Worm (Caenorhabditis elegans) whole organism, L3 larva: Measurements from ENCODE around the gene srh-33.

Experiments
- ama-1 ChIP-seq: fragments of 150-350 bp; optimal IDR thresholded peaks from 2 replicates; lab custom pipeline; 2018
- daf-12 ChIP-seq: fragments of 150-350 bp; optimal IDR thresholded peaks from 2 replicates; lab custom pipeline; 2014; ENCODE audit warnings: missing biosample characterization, missing genetic modification reagents, missing genetic modification characterization
- egl-27 ChIP-seq: sonication (generic microtip); optimal IDR thresholded peaks from 4 replicates; lab custom pipeline; 2017; ENCODE audit warnings: missing biosample characterization, missing genetic modification reagents, missing genetic modification characterization
- fkh-2 ChIP-seq: fragments of 150-350 bp; optimal IDR thresholded peaks from 2 replicates; lab custom pipeline; 2014; ENCODE audit warnings: missing biosample characterization, missing genetic modification reagents, missing genetic modification characterization
- fos-1 ChIP-seq: fragments of 150-350 bp; optimal IDR thresholded peaks from 2 replicates; lab custom pipeline; 2014; ENCODE audit warnings: missing biosample characterization, missing genetic modification characterization
- nhr-237 ChIP-seq: fragments of 150-350 bp; optimal IDR thresholded peaks from 2 replicates; lab custom pipeline; 2014; ENCODE audit warnings: missing biosample characterization, missing genetic modification characterization
- nhr-67 ChIP-seq: fragments of 150-350 bp; optimal IDR thresholded peaks from 2 replicates; lab custom pipeline; 2014; ENCODE audit warnings: missing biosample characterization, missing genetic modification characterization
- nhr-77 ChIP-seq: fragments of 150-350 bp; optimal IDR thresholded peaks from 2 replicates; lab custom pipeline; 2014; ENCODE audit warnings: missing biosample characterization, missing genetic modification characterization
- sea-2 ChIP-seq: fragments of 150-350 bp; sonication (generic microtip); optimal IDR thresholded peaks from 4 replicates; lab custom pipeline; 2014; ENCODE audit warnings: missing biosample characterization, missing genetic modification reagents, missing genetic modification characterization
- ztf-11 ChIP-seq: fragments of 150-350 bp; optimal IDR thresholded peaks from 2 replicates; lab custom pipeline; 2014; ENCODE audit warnings: missing biosample characterization, missing genetic modification characterization

DNA sequence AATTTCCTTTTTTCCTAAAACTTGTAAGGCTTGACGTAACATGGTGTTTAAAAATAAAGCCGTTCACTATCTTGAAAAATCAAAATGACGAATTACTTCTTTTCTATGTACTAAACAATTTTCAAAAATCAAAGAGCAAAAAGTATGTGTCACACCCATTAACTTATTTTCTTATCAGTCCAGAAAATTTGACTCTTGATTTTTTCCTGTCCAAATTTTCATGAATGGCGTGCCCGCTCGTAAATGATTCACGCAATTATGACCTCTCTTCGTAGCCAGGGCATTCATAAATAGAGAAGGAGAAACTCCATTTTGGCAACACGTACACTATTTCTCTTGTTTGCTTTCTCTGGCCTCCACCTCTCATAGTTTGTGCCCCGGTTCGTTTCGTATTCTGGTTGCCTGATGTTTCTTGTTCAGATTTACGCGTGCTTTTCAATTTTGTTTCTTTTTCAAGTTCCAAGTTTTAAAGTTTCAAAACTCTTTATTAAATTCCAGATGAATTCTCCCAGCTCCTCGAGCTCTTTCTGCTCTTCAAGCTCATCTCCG is 34.6 kb upstream of the srh-33 start, which contains the start of gene nhr-55:
- no peak for TF ChIP-seq daf-12 (tag; lab: Kevin White, UChicago)
- no peak for TF ChIP-seq nhr-237 (tag; lab: Kevin White, UChicago)
- TF ChIP-seq ztf-11 (tag; lab: Kevin White, UChicago), result no peak
- TF ChIP-seq fos-1 (tag; lab: Kevin White, UChicago), result no peak
- no peak for TF ChIP-seq nhr-67 (tag; lab: Kevin White, UChicago)
- TF ChIP-seq fkh-2 (tag; lab: Kevin White, UChicago), result no peak
- TF ChIP-seq nhr-77 (tag; lab: Kevin White, UChicago), result no peak
- no peak for TF ChIP-seq egl-27 (tag; lab: Kevin White, UChicago)
- TF ChIP-seq ama-1, result no peak
- no peak for TF ChIP-seq sea-2 (GFP tag; lab: Kevin White, UChicago)
